Worm (Caenorhabditis elegans) whole organism, young adult: ENCODE measurements around the gene BE10.3.

Experiments used
- ZK185.1 ChIP-seq: sonication (generic microtip); optimal IDR thresholded peaks from 2 replicates; lab custom pipeline; 2016; ENCODE audit warnings: mild to moderate bottlenecking, missing genetic modification characterization, missing compliant biosample characterization; ENCODE audit not compliant: poor library complexity, severe bottlenecking
- ets-4 ChIP-seq: fragments of 200-800 bp; sonication (Bioruptor generic); optimal IDR thresholded peaks from 2 replicates; lab custom pipeline; 2018; ENCODE audit warnings: mild to moderate bottlenecking, missing genetic modification characterization, missing compliant biosample characterization
- pha-4 ChIP-seq: fragments of 150-350 bp; sonication (generic microtip); optimal IDR thresholded peaks from 2 replicates; lab custom pipeline; 2014; ENCODE audit warnings: missing biosample characterization, missing genetic modification reagents, missing genetic modification characterization
- rcor-1 ChIP-seq: fragments of 200-800 bp; sonication (Bioruptor generic); IDR thresholded peaks from 2 replicates; pipeline ENCODE4 v1.3.6; 2022; ENCODE audit warnings: missing genetic modification reagents, missing genetic modification characterization, missing compliant biosample characterization
- ztf-28 ChIP-seq: fragments of 200-800 bp; sonication (Bioruptor generic); IDR thresholded peaks from 2 replicates; pipeline ENCODE4 v1.3.6; 2022; ENCODE audit warnings: missing genetic modification reagents, missing genetic modification characterization, missing compliant biosample characterization

- no peak for TF ChIP-seq ets-4
- TF ChIP-seq rcor-1 (GFP tag; lab: Robert Waterston, UW), result no peak
- TF ChIP-seq ztf-28 (GFP tag; lab: Robert Waterston, UW), result no peak
- no peak for TF ChIP-seq ZK185.1 (tag; lab: Kevin White, UChicago)
- no peak for TF ChIP-seq pha-4 (tag; lab: Kevin White, UChicago)
These were observed 41.9 kb downstream of the BE10.3 start for ce11 chrIII:12849691-12850090.
